Worm (Caenorhabditis elegans): ENCODE results near the gene B0304.2.

DNA sequence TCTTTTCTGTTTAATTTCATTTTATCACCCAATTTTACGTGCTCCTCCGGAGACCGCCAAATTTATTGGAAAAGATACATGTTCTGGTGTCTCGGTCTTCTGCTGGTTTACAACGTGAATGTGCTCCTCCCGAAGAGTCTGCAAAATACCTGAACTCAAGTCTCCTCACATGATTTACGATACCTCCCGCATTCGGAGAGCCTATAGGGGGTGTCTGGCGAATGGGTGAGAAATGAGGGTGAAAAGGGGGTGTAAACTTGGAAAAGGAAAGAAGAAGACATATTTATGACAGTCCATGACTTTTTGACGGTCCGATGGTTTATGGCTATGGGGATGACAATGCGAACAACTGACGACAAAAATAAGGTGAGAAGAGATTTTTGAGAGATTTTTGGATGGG, 7.1 kb upstream of the B0304.2 start:
- no peak for TF ChIP-seq nhr-12 (tag; optimal IDR thresholded peaks at IDR 0.05)
- no peak for TF ChIP-seq unc-62 (GFP tag; optimal IDR thresholded peaks at IDR 0.05)
- no peak for TF ChIP-seq sptf-1 (tag; optimal IDR thresholded peaks at IDR 0.05)
- TF ChIP-seq egl-13 (tag; optimal IDR thresholded peaks at IDR 0.05), result no peak
- TF ChIP-seq nhr-85 (tag), result no peak
- TF ChIP-seq ceh-82 (tag; optimal IDR thresholded peaks at IDR 0.05), result no peak
- no peak for TF ChIP-seq ztf-11 (tag; optimal IDR thresholded peaks at IDR 0.05)
- no peak for TF ChIP-seq snpc-4 (tag; optimal IDR thresholded peaks at IDR 0.05)
- TF ChIP-seq nhr-47 (tag; optimal IDR thresholded peaks at IDR 0.05), result no peak
- TF ChIP-seq lsy-2 (tag; optimal IDR thresholded peaks at IDR 0.05), result no peak

All from whole organism, L1 larva.